Fruit fly (Drosophila melanogaster): ENCODE results near the gene PhKgamma.

- no peak for TF ChIP-seq Hr96 (GFP tag; optimal IDR thresholded peaks at IDR 0.05)
- no peak for TF ChIP-seq cic (GFP tag; optimal IDR thresholded peaks at IDR 0.05)
- no peak for TF ChIP-seq tj (GFP tag; optimal IDR thresholded peaks at IDR 0.05)
- TF ChIP-seq bab1 (GFP tag; optimal IDR thresholded peaks at IDR 0.05): no peak
- no peak for TF ChIP-seq CG7101 (tag; optimal IDR thresholded peaks at IDR 0.05)
- TF ChIP-seq CG33017 (tag; optimal IDR thresholded peaks at IDR 0.05): no peak
Observed at dm6 chrX:11704929-11705612, 10.1 kb downstream of the PhKgamma start, which contains the start of gene CG2444.

Data from whole organism, adult.